Worm (Caenorhabditis elegans): ENCODE data around the gene frk-1.

The frk-1 gene

ce11 chrIV:10036966-10037365 lies 6.0 kb upstream of the frk-1 start, which contains the start of gene F44D12.10:
TSS of gene F44D12.10 (minus strand) at chrIV:10037066.
- no peak for TF ChIP-seq ztf-11 (tag; optimal IDR thresholded peaks at IDR 0.05)
- no peak for TF ChIP-seq aly-2 (tag; optimal IDR thresholded peaks at IDR 0.05)
- TF ChIP-seq crh-2 (tag; optimal IDR thresholded peaks at IDR 0.05): no peak
- no peak for TF ChIP-seq sma-9 (GFP tag; optimal IDR thresholded peaks at IDR 0.05)
- TF ChIP-seq sma-9 (tag; optimal IDR thresholded peaks at IDR 0.05): no peak
- no peak for TF ChIP-seq ceh-16 (tag; optimal IDR thresholded peaks at IDR 0.05)
- TF ChIP-seq F13H6.1 (tag; optimal IDR thresholded peaks at IDR 0.05): no peak
- no peak for TF ChIP-seq nhr-10 (tag; optimal IDR thresholded peaks at IDR 0.05)
- TF ChIP-seq mab-5 (tag; optimal IDR thresholded peaks at IDR 0.05): no peak
- TF ChIP-seq mbf-1 (tag; optimal IDR thresholded peaks at IDR 0.05): no peak
- TF ChIP-seq sma-3 (GFP tag; optimal IDR thresholded peaks at IDR 0.05): no peak

- TF ChIP-seq aly-2 (tag; optimal IDR thresholded peaks at IDR 0.05) (no peak), zag-1 (tag; optimal IDR thresholded peaks at IDR 0.05) (no peak), Y55F3AM.14 (GFP tag; optimal IDR thresholded peaks at IDR 0.05) (no peak), nhr-12 (tag; optimal IDR thresholded peaks at IDR 0.05) (no peak), fos-1 (tag; optimal IDR thresholded peaks at IDR 0.05) (no peak), sma-9 (GFP tag; optimal IDR thresholded peaks at IDR 0.05) (no peak), sma-9 (tag; optimal IDR thresholded peaks at IDR 0.05) (no peak), ZK546.5 (tag; optimal IDR thresholded peaks at IDR 0.05) (no peak), F13H6.1 (tag; optimal IDR thresholded peaks at IDR 0.05) (no peak), ztf-11 (tag; optimal IDR thresholded peaks at IDR 0.05) (no peak), nhr-77 (tag; optimal IDR thresholded peaks at IDR 0.05) (no peak), ceh-16 (tag; optimal IDR thresholded peaks at IDR 0.05) (no peak), gmeb-1 (tag; optimal IDR thresholded peaks at IDR 0.05) (no peak), blmp-1 (tag; optimal IDR thresholded peaks at IDR 0.05; ENCODE audit: insufficient read depth) (no peak), lin-11 (tag; optimal IDR thresholded peaks at IDR 0.05) (no peak), mab-5 (tag; optimal IDR thresholded peaks at IDR 0.05) (no peak), dmd-4 (tag; optimal IDR thresholded peaks at IDR 0.05) (no peak), sem-4 (tag; optimal IDR thresholded peaks at IDR 0.05) (no peak), snpc-4 (tag; optimal IDR thresholded peaks at IDR 0.05) (no peak)
Measured at ce11 chrIV:10040803-10041202, 2.2 kb upstream of the frk-1 start, which contains the start of gene dhs-31. TSS of gene dhs-31 (minus strand) at chrIV:10040903.

- no peak for TF ChIP-seq skn-1 (tag; optimal IDR thresholded peaks at IDR 0.05)
- TF ChIP-seq dmd-4 (tag; optimal IDR thresholded peaks at IDR 0.05): no peak
- TF ChIP-seq nhr-129 (tag; optimal IDR thresholded peaks at IDR 0.05): peak; percentile 10
- no peak for TF ChIP-seq lsy-2 (tag; optimal IDR thresholded peaks at IDR 0.05)
- TF ChIP-seq lin-13 (GFP tag; optimal IDR thresholded peaks at IDR 0.05): no peak
- TF ChIP-seq nhr-23 (tag; optimal IDR thresholded peaks at IDR 0.05): no peak
- no peak for TF ChIP-seq R02D3.7 (tag; optimal IDR thresholded peaks at IDR 0.05)
- no peak for TF ChIP-seq sem-4 (tag; optimal IDR thresholded peaks at IDR 0.05)
- TF ChIP-seq elt-3 (tag; optimal IDR thresholded peaks at IDR 0.05): no peak
- TF ChIP-seq blmp-1 (tag; optimal IDR thresholded peaks at IDR 0.05; ENCODE audit: insufficient read depth): no peak
- no peak for TF ChIP-seq crh-2 (tag; optimal IDR thresholded peaks at IDR 0.05)
- no peak for TF ChIP-seq mab-5 (tag; optimal IDR thresholded peaks at IDR 0.05)
- TF ChIP-seq nhr-10 (tag; optimal IDR thresholded peaks at IDR 0.05): no peak
- TF ChIP-seq zag-1 (tag; optimal IDR thresholded peaks at IDR 0.05): no peak
- no peak for TF ChIP-seq fos-1 (tag; optimal IDR thresholded peaks at IDR 0.05)
- peak; percentile 54 for TF ChIP-seq unc-55 (GFP tag; optimal IDR thresholded peaks at IDR 0.05)
Measured at ce11 chrIV:10046005-10046404, 3.0 kb downstream of the frk-1 start.

- no peak for TF ChIP-seq F13H6.1 (tag; optimal IDR thresholded peaks at IDR 0.05)
- no peak for TF ChIP-seq lin-11 (tag; optimal IDR thresholded peaks at IDR 0.05)
- TF ChIP-seq ztf-1 (GFP tag; conservative IDR thresholded peaks at IDR 0.05): no peak
- TF ChIP-seq nhr-77 (tag; optimal IDR thresholded peaks at IDR 0.05): no peak
- TF ChIP-seq nhr-12 (tag; optimal IDR thresholded peaks at IDR 0.05): no peak
- TF ChIP-seq fos-1 (tag; optimal IDR thresholded peaks at IDR 0.05): no peak
- no peak for TF ChIP-seq gmeb-1 (tag; optimal IDR thresholded peaks at IDR 0.05)
Measured at ce11 chrIV:10047108-10047507, 4.1 kb downstream of the frk-1 start, which contains the start of gene T04B2.3. TSS of gene T04B2.3 (plus strand) at chrIV:10047408.

- no peak for TF ChIP-seq fos-1 (tag; optimal IDR thresholded peaks at IDR 0.05)
- TF ChIP-seq nhr-129 (tag; optimal IDR thresholded peaks at IDR 0.05): peak; percentile 27
- TF ChIP-seq aly-2 (tag; optimal IDR thresholded peaks at IDR 0.05): no peak
- no peak for TF ChIP-seq elt-3 (tag; optimal IDR thresholded peaks at IDR 0.05)
- no peak for TF ChIP-seq ceh-16 (tag; optimal IDR thresholded peaks at IDR 0.05)
Measured at ce11 chrIV:10048268-10048667, 5.3 kb downstream of the frk-1 start.

Data from whole organism, L2 larva.